Fruit fly (Drosophila melanogaster) Kc167 (cell line): Measurements from ENCODE around the gene CG1847.

ENCODE experiments used
- Myc ChIP-seq: fragments of >200 bp; optimal IDR thresholded peaks from 2 replicates; lab custom pipeline; 2017; ENCODE audit warnings: missing external identifiers
- Sin3A ChIP-seq: fragments of >200 bp; optimal IDR thresholded peaks from 2 replicates; lab custom pipeline; 2018; ENCODE audit warnings: missing external identifiers
- h ChIP-seq: fragments of >200 bp; optimal IDR thresholded peaks from 3 replicates; lab custom pipeline; 2018; ENCODE audit warnings: missing external identifiers
- insv ChIP-seq: fragments of >200 bp; optimal IDR thresholded peaks from 3 replicates; lab custom pipeline; 2018; ENCODE audit warnings: missing external identifiers
- psq ChIP-seq: fragments of >200 bp; optimal IDR thresholded peaks from 2 replicates; lab custom pipeline; 2017; ENCODE audit warnings: missing external identifiers
- ttk ChIP-seq: sonication (Bioruptor generic); optimal IDR thresholded peaks from 2 replicates; lab custom pipeline; 2017; ENCODE audit warnings: missing external identifiers

dm6 chrX:11877165-11877564 is 8.2 kb downstream of the CG1847 start, which contains the start of gene CG10352:
- TF ChIP-seq psq (no peak), insv (lab: Kevin White, UChicago) (no peak), Myc (lab: Kevin White, UChicago) (no peak), h (lab: Kevin White, UChicago) (no peak), ttk (lab: Kevin White, UChicago) (no peak), Sin3A (lab: Kevin White, UChicago) (no peak)
